Fruit fly (Drosophila melanogaster) whole organism, embryonic: Measurements from ENCODE around the gene Rab18.

ENCODE experiments used
- C15 ChIP-seq: fragments of 200-800 bp; sonication (Bioruptor generic); IDR thresholded peaks from 3 replicates; pipeline ENCODE4 v1.3.6; 2022; ENCODE audit warnings: missing biosample characterization, missing genetic modification characterization
- CG12219 ChIP-seq: fragments of 200-800 bp; sonication (Bioruptor generic); optimal IDR thresholded peaks from 3 replicates; lab custom pipeline; 2018; ENCODE audit warnings: missing biosample characterization, mild to moderate bottlenecking, missing genetic modification characterization
- CG12299 ChIP-seq: fragments of 200-800 bp; sonication (Bioruptor generic); optimal IDR thresholded peaks from 2 replicates; lab custom pipeline; 2018; ENCODE audit warnings: missing biosample characterization, mild to moderate bottlenecking, missing genetic modification characterization
- CG13624 ChIP-seq: fragments of 200-800 bp; sonication (Bioruptor generic); optimal IDR thresholded peaks from 2 replicates; lab custom pipeline; 2016; ENCODE audit warnings: missing biosample characterization, missing genetic modification characterization
- CG13775 ChIP-seq: fragments of 200-800 bp; sonication (Bioruptor generic); optimal IDR thresholded peaks from 3 replicates; lab custom pipeline; 2017; ENCODE audit warnings: missing biosample characterization, mild to moderate bottlenecking, missing genetic modification characterization
- CG14710 ChIP-seq: fragments of 200-800 bp; sonication (Bioruptor generic); optimal IDR thresholded peaks from 3 replicates; lab custom pipeline; 2019; ENCODE audit warnings: missing biosample characterization, mild to moderate bottlenecking, missing genetic modification characterization, moderate library complexity
- CG14965 ChIP-seq: fragments of 200-800 bp; sonication (Bioruptor generic); optimal IDR thresholded peaks from 2 replicates; lab custom pipeline; 2016; ENCODE audit warnings: missing biosample characterization, missing genetic modification characterization, borderline replicate concordance
- CG15073 ChIP-seq: fragments of 200-800 bp; sonication (Bioruptor generic); optimal IDR thresholded peaks from 2 replicates; lab custom pipeline; 2016; ENCODE audit warnings: missing biosample characterization, missing genetic modification characterization
- CG15514 ChIP-seq: fragments of 200-800 bp; sonication (Bioruptor generic); optimal IDR thresholded peaks from 3 replicates; lab custom pipeline; 2017; ENCODE audit warnings: missing biosample characterization, missing genetic modification characterization, mild to moderate bottlenecking, moderate library complexity, missing genetic modification reagents
- CG15696 ChIP-seq: fragments of 200-800 bp; sonication (Bioruptor generic); optimal IDR thresholded peaks from 2 replicates; lab custom pipeline; 2019; ENCODE audit warnings: missing biosample characterization, mild to moderate bottlenecking, missing genetic modification characterization, moderate library complexity
- CG17385 ChIP-seq: fragments of 200-800 bp; sonication (Bioruptor generic); optimal IDR thresholded peaks from 3 replicates; lab custom pipeline; 2018; ENCODE audit warnings: missing biosample characterization, mild to moderate bottlenecking, missing genetic modification characterization
- CG2889 ChIP-seq: fragments of 200-800 bp; sonication (Bioruptor generic); IDR thresholded peaks from 3 replicates; pipeline ENCODE4 v1.3.6; 2022; ENCODE audit warnings: missing biosample characterization, missing genetic modification characterization
- CG30403 ChIP-seq: fragments of 200-800 bp; sonication (Bioruptor generic); optimal IDR thresholded peaks from 3 replicates; lab custom pipeline; 2016; ENCODE audit warnings: missing biosample characterization, missing genetic modification characterization
- CG3407 ChIP-seq: fragments of 200-800 bp; sonication (Bioruptor generic); optimal IDR thresholded peaks from 2 replicates; lab custom pipeline; 2018; ENCODE audit warnings: missing biosample characterization, mild to moderate bottlenecking, missing genetic modification characterization
- CG6683 ChIP-seq: fragments of 200-800 bp; sonication (Bioruptor generic); optimal IDR thresholded peaks from 2 replicates; lab custom pipeline; 2017; ENCODE audit warnings: missing biosample characterization, mild to moderate bottlenecking, missing genetic modification characterization, missing genetic modification reagents
- CG6765 ChIP-seq: fragments of 200-800 bp; sonication (Bioruptor generic); optimal IDR thresholded peaks from 3 replicates; lab custom pipeline; 2017; ENCODE audit warnings: missing biosample characterization, mild to moderate bottlenecking, missing genetic modification characterization
- CG6854 ChIP-seq: fragments of 200-800 bp; sonication (Bioruptor generic); optimal IDR thresholded peaks from 3 replicates; lab custom pipeline; 2017; ENCODE audit warnings: missing biosample characterization, mild to moderate bottlenecking, missing genetic modification characterization
- CG7928 ChIP-seq: fragments of 200-800 bp; sonication (Bioruptor generic); optimal IDR thresholded peaks from 2 replicates; lab custom pipeline; 2017; ENCODE audit warnings: missing biosample characterization, mild to moderate bottlenecking, missing genetic modification characterization
- CG8478 ChIP-seq: fragments of >200 bp; optimal IDR thresholded peaks from 2 replicates; lab custom pipeline; 2018
- CG9437 ChIP-seq: fragments of 200-800 bp; sonication (Bioruptor generic); optimal IDR thresholded peaks from 2 replicates; lab custom pipeline; 2018; ENCODE audit warnings: missing biosample characterization, mild to moderate bottlenecking, missing genetic modification characterization
- Chrac-16 ChIP-seq: fragments of 200-800 bp; sonication (Bioruptor generic); optimal IDR thresholded peaks from 3 replicates; lab custom pipeline; 2016; ENCODE audit warnings: missing biosample characterization, missing genetic modification characterization
- Deaf1 ChIP-seq: fragments of 200-800 bp; optimal IDR thresholded peaks from 3 replicates; lab custom pipeline; 2019; ENCODE audit warnings: missing biosample characterization, mild to moderate bottlenecking, missing genetic modification characterization, moderate library complexity
- Fer1 ChIP-seq: fragments of 200-800 bp; sonication (Bioruptor generic); optimal IDR thresholded peaks from 2 replicates; lab custom pipeline; 2017; ENCODE audit warnings: missing biosample characterization, mild to moderate bottlenecking, missing genetic modification characterization
- HLH54F ChIP-seq: fragments of 200-800 bp; sonication (Bioruptor generic); optimal IDR thresholded peaks from 3 replicates; lab custom pipeline; 2016; ENCODE audit warnings: missing biosample characterization, missing genetic modification characterization
- HLHmδ ChIP-seq: fragments of 200-800 bp; sonication (Bioruptor generic); optimal IDR thresholded peaks from 2 replicates; lab custom pipeline; 2018; ENCODE audit warnings: missing biosample characterization, mild to moderate bottlenecking, missing genetic modification characterization, moderate library complexity
- Hr51 ChIP-seq, 2 experiments: fragments of 200-800 bp; sonication (Bioruptor generic); optimal IDR thresholded peaks; 2 replicates in 1 of 2; 3 replicates in 1 of 2; lab custom pipeline; 2016 to 2018; ENCODE audit warnings: missing biosample characterization in 2 of 2, missing genetic modification characterization in 2 of 2, mild to moderate bottlenecking in 1 of 2, moderate library complexity in 1 of 2
- Lpt ChIP-seq: fragments of >200 bp; optimal IDR thresholded peaks from 2 replicates; lab custom pipeline; 2018; ENCODE audit warnings: missing biosample characterization, missing genetic modification characterization
- Meics ChIP-seq: fragments of 200-800 bp; sonication (Bioruptor generic); optimal IDR thresholded peaks from 2 replicates; lab custom pipeline; 2017; ENCODE audit warnings: missing biosample characterization, mild to moderate bottlenecking, missing genetic modification characterization
- Rx ChIP-seq: fragments of 200-800 bp; sonication (Bioruptor generic); IDR thresholded peaks from 2 replicates; pipeline ENCODE4 v1.3.6; 2022; ENCODE audit warnings: missing biosample characterization, missing genetic modification characterization
- az2 ChIP-seq: fragments of 200-800 bp; sonication (Bioruptor generic); optimal IDR thresholded peaks from 3 replicates; lab custom pipeline; 2016; ENCODE audit warnings: missing biosample characterization, missing genetic modification characterization
- bcd ChIP-seq: fragments of 200-800 bp; sonication (Bioruptor generic); optimal IDR thresholded peaks from 2 replicates; lab custom pipeline; 2017; ENCODE audit warnings: missing biosample characterization, mild to moderate bottlenecking, missing genetic modification characterization
- cas ChIP-seq: fragments of 200-800 bp; sonication (Bioruptor generic); IDR thresholded peaks from 2 replicates; pipeline ENCODE4 v1.3.6; 2022; ENCODE audit warnings: missing biosample characterization, missing genetic modification characterization
- cg ChIP-seq: fragments of 200-800 bp; sonication (Bioruptor generic); optimal IDR thresholded peaks from 3 replicates; lab custom pipeline; 2019; ENCODE audit warnings: missing biosample characterization, mild to moderate bottlenecking, missing genetic modification characterization, moderate library complexity
- da ChIP-seq: fragments of 200-800 bp; sonication (Bioruptor generic); optimal IDR thresholded peaks from 2 replicates; lab custom pipeline; 2016; ENCODE audit warnings: missing biosample characterization, missing genetic modification characterization
- eyg ChIP-seq: fragments of 200-800 bp; sonication (Bioruptor generic); optimal IDR thresholded peaks from 3 replicates; lab custom pipeline; 2016; ENCODE audit warnings: missing biosample characterization, missing genetic modification characterization
- fd64A ChIP-seq: fragments of 200-800 bp; sonication (Bioruptor generic); optimal IDR thresholded peaks from 3 replicates; lab custom pipeline; 2018; ENCODE audit warnings: missing biosample characterization, mild to moderate bottlenecking, missing genetic modification characterization
- fd96Cb ChIP-seq: fragments of 200-800 bp; sonication (Bioruptor generic); optimal IDR thresholded peaks from 2 replicates; lab custom pipeline; 2018; ENCODE audit warnings: missing biosample characterization, mild to moderate bottlenecking, missing genetic modification characterization, moderate library complexity
- gem ChIP-seq: fragments of 200-800 bp; sonication (Bioruptor generic); optimal IDR thresholded peaks from 2 replicates; lab custom pipeline; 2019; ENCODE audit warnings: missing biosample characterization, mild to moderate bottlenecking, missing genetic modification characterization, moderate library complexity
- hbn ChIP-seq: fragments of 200-800 bp; sonication (Bioruptor generic); IDR thresholded peaks from 2 replicates; pipeline ENCODE4 v1.3.6; 2022; ENCODE audit warnings: missing biosample characterization, missing genetic modification characterization; ENCODE audit not compliant: partially characterized antibody
- kah ChIP-seq: fragments of 200-800 bp; sonication (Bioruptor generic); optimal IDR thresholded peaks from 2 replicates; lab custom pipeline; 2018; ENCODE audit warnings: missing biosample characterization, mild to moderate bottlenecking, missing genetic modification characterization
- lola ChIP-seq, 3 experiments: fragments of >200 bp in 2 of 3; fragments of 200-800 bp in 1 of 3; sonication (Bioruptor generic) in 1 of 3; optimal IDR thresholded peaks; 2 replicates each; lab custom pipeline; 2017 to 2019; ENCODE audit warnings: missing biosample characterization in 3 of 3, missing genetic modification characterization in 3 of 3, mild to moderate bottlenecking in 1 of 3, moderate library complexity in 1 of 3
- nerfin-1 ChIP-seq: fragments of 200-800 bp; sonication (Bioruptor generic); optimal IDR thresholded peaks from 3 replicates; lab custom pipeline; 2019; ENCODE audit warnings: missing biosample characterization, mild to moderate bottlenecking, missing genetic modification characterization, moderate library complexity
- rib ChIP-seq: fragments of 200-800 bp; sonication (Bioruptor generic); IDR thresholded peaks from 2 replicates; pipeline ENCODE4 v1.3.6; 2022; ENCODE audit warnings: missing biosample characterization, missing genetic modification characterization
- sob ChIP-seq: fragments of 200-800 bp; sonication (Bioruptor generic); IDR thresholded peaks from 2 replicates; pipeline ENCODE4 v1.3.6; 2022; ENCODE audit warnings: missing biosample characterization, missing genetic modification characterization
- sqz ChIP-seq: fragments of 200-800 bp; sonication (Bioruptor generic); optimal IDR thresholded peaks from 3 replicates; lab custom pipeline; 2018; ENCODE audit warnings: missing biosample characterization, mild to moderate bottlenecking, missing genetic modification characterization
- stc ChIP-seq: fragments of 200-800 bp; sonication (Bioruptor generic); IDR thresholded peaks from 2 replicates; pipeline ENCODE4 v1.3.6; 2022; ENCODE audit warnings: missing biosample characterization, missing genetic modification characterization
- tap ChIP-seq: fragments of 200-800 bp; optimal IDR thresholded peaks from 3 replicates; lab custom pipeline; 2019; ENCODE audit warnings: missing biosample characterization, mild to moderate bottlenecking, missing genetic modification characterization, moderate library complexity
- vvl ChIP-seq: fragments of 200-800 bp; sonication (Bioruptor generic); IDR thresholded peaks from 2 replicates; pipeline ENCODE4 v1.3.6; 2022; ENCODE audit warnings: missing biosample characterization, missing genetic modification characterization
- wor ChIP-seq: fragments of 200-800 bp; sonication (Bioruptor generic); IDR thresholded peaks from 2 replicates; pipeline ENCODE4 v1.3.6; 2022; ENCODE audit warnings: missing biosample characterization, missing genetic modification characterization
- zfh1 ChIP-seq: fragments of 200-800 bp; sonication (Bioruptor generic); IDR thresholded peaks from 3 replicates; pipeline ENCODE4 v1.3.6; 2022; ENCODE audit warnings: missing biosample characterization, missing genetic modification characterization

Rab18 gene

DNA sequence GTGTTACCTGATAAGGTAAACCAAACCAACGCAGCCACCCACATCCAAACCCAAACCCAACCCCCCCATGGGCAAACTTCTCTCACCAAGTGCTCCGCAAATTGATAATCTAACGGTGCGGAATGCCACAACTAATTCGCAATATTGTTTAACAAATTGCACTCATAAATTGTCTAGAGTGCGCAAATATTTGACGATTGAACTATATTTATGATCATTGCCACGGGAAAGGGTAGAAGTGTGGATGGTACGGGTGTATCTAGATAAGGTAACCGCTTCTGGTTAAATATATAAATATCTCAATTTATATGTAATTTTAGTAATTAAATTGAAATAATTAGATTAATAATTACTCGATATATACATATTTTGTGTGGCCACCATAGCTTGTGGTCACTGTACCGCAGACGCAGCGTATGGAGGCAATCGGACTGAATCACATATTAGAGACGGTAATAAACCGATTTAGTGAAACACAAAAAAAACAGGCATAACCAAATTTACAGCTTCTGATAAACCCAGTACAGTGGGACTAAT, 46.9 kb upstream of the Rab18 start (continued):
- TF ChIP-seq C15 (0 out of 3 replicates have a peak, but pooled peaks have one; percentile 17), HLH54F (GFP tag; lab: Kevin White, UChicago) (no peak), da (GFP tag; lab: Kevin White, UChicago) (no peak), CG6683 (GFP tag; lab: Kevin White, UChicago) (peak; percentile 44), rib (GFP tag; lab: Robert Waterston, UW) (peak; percentile 84), CG8478 (lab: Kevin White, UChicago) (no peak), HLHmδ (no peak), CG15696 (tag; lab: Kevin White, UChicago) (no peak), CG13624 (GFP tag; lab: Kevin White, UChicago) (no peak), fd64A (GFP tag; lab: Kevin White, UChicago) (no peak), vvl (peak; percentile 76), sob (GFP tag; lab: Robert Waterston, UW) (peak; percentile 82), tap (tag; lab: Kevin White, UChicago) (peak; percentile 23), nerfin-1 (tag; lab: Kevin White, UChicago) (no peak), Meics (GFP tag; lab: Kevin White, UChicago) (peak; percentile 80), CG14710 (tag; lab: Kevin White, UChicago) (no peak), cas (peak; percentile 25; the same call in 1 of the 2 replicates), Fer1 (GFP tag; lab: Kevin White, UChicago) (peak; percentile 79), kah (GFP tag; lab: Kevin White, UChicago) (peak; percentile 12), Hr51 (GFP tag; optimal IDR thresholded peaks at IDR 0.05; lab: Kevin White, UChicago) (peak in 1 of 2 experiments; percentile 53), gem (tag; lab: Kevin White, UChicago) (peak; percentile 75), CG6765 (GFP tag; lab: Kevin White, UChicago) (peak; percentile 2), fd96Cb (tag; lab: Kevin White, UChicago) (peak; percentile 19), CG14965 (GFP tag; lab: Kevin White, UChicago) (no peak), CG9437 (GFP tag; lab: Kevin White, UChicago) (peak; percentile 42), eyg (GFP tag; lab: Kevin White, UChicago) (no peak), CG30403 (GFP tag; lab: Kevin White, UChicago) (peak; percentile 52), CG13775 (GFP tag; lab: Kevin White, UChicago) (peak; percentile 35), Rx (GFP tag; lab: Robert Waterston, UW) (peak; percentile 21; the same call in 1 of the 2 replicates), lola (GFP tag; optimal IDR thresholded peaks at IDR 0.05; lab: Kevin White, UChicago) (no peak), CG3407 (GFP tag; lab: Kevin White, UChicago) (no peak), hbn (GFP tag; lab: Robert Waterston, UW) (no peak), CG2889 (0 out of 3 replicates have a peak, but pooled peaks have one; percentile 50), CG15514 (GFP tag; lab: Kevin White, UChicago) (peak; percentile 70), stc (GFP tag; lab: Robert Waterston, UW) (0 out of 2 replicates have a peak, but pooled peaks have one; percentile 43), zfh1 (GFP tag; lab: Robert Waterston, UW) (peak; percentile 61; the same call in 2 of the 3 replicates), bcd (GFP tag; lab: Kevin White, UChicago) (peak; percentile 60), CG6854 (GFP tag; lab: Kevin White, UChicago) (peak; percentile 17), Deaf1 (tag; lab: Kevin White, UChicago) (peak; percentile 27), CG17385 (peak; percentile 65), cg (no peak), CG12299 (tag; lab: Kevin White, UChicago) (peak; percentile 8), Chrac-16 (GFP tag; lab: Kevin White, UChicago) (peak; percentile 37), sqz (GFP tag; lab: Kevin White, UChicago) (peak; percentile 42), wor (no peak), CG12219 (peak; percentile 32), CG15073 (GFP tag; lab: Kevin White, UChicago) (no peak), az2 (GFP tag; lab: Kevin White, UChicago) (peak; percentile 15), Lpt (GFP tag; lab: Kevin White, UChicago) (no peak), CG7928 (GFP tag; lab: Kevin White, UChicago) (peak; percentile 12)
